Worm (Caenorhabditis elegans) whole organism, L2 larva: Measurements from ENCODE around the gene B0310.1.

Source experiments
- C34F6.9 ChIP-seq: fragments of 150-350 bp; optimal IDR thresholded peaks from 2 replicates; lab custom pipeline; 2014; ENCODE audit warnings: missing biosample characterization, missing genetic modification characterization
- F13H6.1 ChIP-seq: sonication (generic microtip); optimal IDR thresholded peaks from 2 replicates; lab custom pipeline; 2016; ENCODE audit warnings: missing genetic modification characterization, missing compliant biosample characterization
- R02D3.7 ChIP-seq: fragments of 150-350 bp; optimal IDR thresholded peaks from 2 replicates; lab custom pipeline; 2014; ENCODE audit warnings: missing biosample characterization, missing genetic modification characterization
- ZK546.5 ChIP-seq: sonication (generic microtip); optimal IDR thresholded peaks from 2 replicates; lab custom pipeline; 2017; ENCODE audit warnings: missing biosample characterization, missing genetic modification characterization
- alr-1 ChIP-seq: fragments of 150-350 bp; optimal IDR thresholded peaks from 2 replicates; lab custom pipeline; 2014; ENCODE audit warnings: missing biosample characterization, missing genetic modification characterization
- blmp-1 ChIP-seq: sonication (generic microtip); optimal IDR thresholded peaks from 2 replicates; lab custom pipeline; 2017; ENCODE audit warnings: missing genetic modification characterization, mild to moderate bottlenecking, missing compliant biosample characterization, antibody characterized with exemption, moderate library complexity; ENCODE audit not compliant: insufficient read depth
- ceh-16 ChIP-seq: fragments of 150-350 bp; optimal IDR thresholded peaks from 2 replicates; lab custom pipeline; 2014; ENCODE audit warnings: missing biosample characterization, missing genetic modification characterization
- ceh-82 ChIP-seq: fragments of 150-350 bp; optimal IDR thresholded peaks from 2 replicates; lab custom pipeline; 2014; ENCODE audit warnings: missing biosample characterization, missing genetic modification characterization
- egl-27 ChIP-seq: sonication (generic microtip); optimal IDR thresholded peaks from 3 replicates; lab custom pipeline; 2017; ENCODE audit warnings: missing biosample characterization, missing genetic modification reagents, missing genetic modification characterization
- elt-1 ChIP-seq: fragments of 150-350 bp; optimal IDR thresholded peaks from 2 replicates; lab custom pipeline; 2014; ENCODE audit warnings: missing biosample characterization, missing genetic modification characterization
- fos-1 ChIP-seq: fragments of 150-350 bp; optimal IDR thresholded peaks from 2 replicates; lab custom pipeline; 2014; ENCODE audit warnings: missing biosample characterization, missing genetic modification characterization
- gmeb-1 ChIP-seq: fragments of 150-350 bp; optimal IDR thresholded peaks from 2 replicates; lab custom pipeline; 2014; ENCODE audit warnings: missing biosample characterization, missing genetic modification characterization
- lin-13 ChIP-seq: fragments of 150-350 bp; optimal IDR thresholded peaks from 2 replicates; lab custom pipeline; 2014; ENCODE audit warnings: missing biosample characterization, missing genetic modification reagents, missing genetic modification characterization
- lin-39 ChIP-seq: fragments of 150-350 bp; optimal IDR thresholded peaks from 2 replicates; lab custom pipeline; 2014; ENCODE audit warnings: missing biosample characterization, missing genetic modification reagents, missing genetic modification characterization
- lsy-2 ChIP-seq, 2 experiments: fragments of 150-350 bp in 1 of 2; sonication (generic microtip) in 1 of 2; optimal IDR thresholded peaks; 2 replicates each; lab custom pipeline; 2014 to 2017; ENCODE audit warnings: missing biosample characterization in 2 of 2, missing genetic modification characterization in 2 of 2
- mab-5 ChIP-seq: fragments of 150-350 bp; optimal IDR thresholded peaks from 2 replicates; lab custom pipeline; 2014; ENCODE audit warnings: missing biosample characterization, missing genetic modification characterization
- mbf-1 ChIP-seq: sonication (generic microtip); optimal IDR thresholded peaks from 2 replicates; lab custom pipeline; 2017; ENCODE audit warnings: missing biosample characterization, missing genetic modification characterization
- mdl-1 ChIP-seq, 2 experiments: fragments of 150-350 bp in 1 of 2; sonication (generic microtip) in 1 of 2; optimal IDR thresholded peaks; 2 replicates each; lab custom pipeline; 2017; ENCODE audit warnings: missing biosample characterization in 2 of 2, missing genetic modification characterization in 2 of 2
- nhr-10 ChIP-seq: sonication (generic microtip); optimal IDR thresholded peaks from 2 replicates; lab custom pipeline; 2017; ENCODE audit warnings: missing biosample characterization, missing genetic modification characterization
- nhr-11 ChIP-seq: fragments of 150-350 bp; optimal IDR thresholded peaks from 2 replicates; lab custom pipeline; 2014; ENCODE audit warnings: missing biosample characterization, missing genetic modification characterization
- nhr-12 ChIP-seq: fragments of 150-350 bp; optimal IDR thresholded peaks from 2 replicates; lab custom pipeline; 2014; ENCODE audit warnings: missing biosample characterization, missing genetic modification characterization
- nhr-129 ChIP-seq: fragments of 150-350 bp; optimal IDR thresholded peaks from 2 replicates; lab custom pipeline; 2014; ENCODE audit warnings: missing biosample characterization, missing genetic modification characterization
- nhr-21 ChIP-seq: fragments of 150-350 bp; optimal IDR thresholded peaks from 2 replicates; lab custom pipeline; 2014; ENCODE audit warnings: missing biosample characterization, missing genetic modification characterization
- nhr-23 ChIP-seq: fragments of 150-350 bp; optimal IDR thresholded peaks from 2 replicates; lab custom pipeline; 2014; ENCODE audit warnings: missing biosample characterization, missing genetic modification reagents, missing genetic modification characterization
- nhr-237 ChIP-seq: fragments of 150-350 bp; optimal IDR thresholded peaks from 2 replicates; lab custom pipeline; 2014; ENCODE audit warnings: missing biosample characterization, missing genetic modification characterization
- nhr-25 ChIP-seq: fragments of 150-350 bp; sonication (generic microtip); optimal IDR thresholded peaks from 3 replicates; lab custom pipeline; 2014; ENCODE audit warnings: missing biosample characterization, missing genetic modification characterization
- nhr-6 ChIP-seq: fragments of 150-350 bp; optimal IDR thresholded peaks from 2 replicates; lab custom pipeline; 2014; ENCODE audit warnings: missing biosample characterization, missing genetic modification characterization
- nhr-77 ChIP-seq: fragments of 150-350 bp; optimal IDR thresholded peaks from 2 replicates; lab custom pipeline; 2014; ENCODE audit warnings: missing biosample characterization, missing genetic modification characterization
- skn-1 ChIP-seq: sonication (generic microtip); optimal IDR thresholded peaks from 2 replicates; lab custom pipeline; 2017; ENCODE audit warnings: missing biosample characterization, missing genetic modification characterization
- sma-3 ChIP-seq: sonication (generic microtip); optimal IDR thresholded peaks from 2 replicates; lab custom pipeline; 2016; ENCODE audit warnings: missing genetic modification reagents, missing genetic modification characterization, missing compliant biosample characterization
- sma-9 ChIP-seq, 2 experiments: fragments of 150-350 bp in 1 of 2; sonication (generic microtip) in 1 of 2; optimal IDR thresholded peaks; 2 replicates each; lab custom pipeline; 2014 to 2016; ENCODE audit warnings: missing genetic modification characterization in 2 of 2, mild to moderate bottlenecking in 1 of 2, missing biosample characterization in 1 of 2, missing compliant biosample characterization in 1 of 2, missing genetic modification reagents in 1 of 2, moderate library complexity in 1 of 2
- snpc-4 ChIP-seq: fragments of 150-350 bp; optimal IDR thresholded peaks from 2 replicates; lab custom pipeline; 2014; ENCODE audit warnings: missing biosample characterization, missing genetic modification characterization
- unc-39 ChIP-seq: fragments of 150-350 bp; optimal IDR thresholded peaks from 2 replicates; lab custom pipeline; 2014; ENCODE audit warnings: missing biosample characterization, missing genetic modification characterization
- unc-55 ChIP-seq: fragments of 150-350 bp; sonication (generic microtip); optimal IDR thresholded peaks from 3 replicates; lab custom pipeline; 2014; ENCODE audit warnings: missing biosample characterization, missing genetic modification reagents, missing genetic modification characterization
- zag-1 ChIP-seq: fragments of 150-350 bp; optimal IDR thresholded peaks from 2 replicates; lab custom pipeline; 2014; ENCODE audit warnings: missing biosample characterization, missing genetic modification characterization
- ztf-1 ChIP-seq: fragments of 200-800 bp; sonication (Bioruptor generic); conservative IDR thresholded peaks from 2 replicates; pipeline ENCODE4 v1.3.6; 2022; ENCODE audit warnings: missing genetic modification characterization, missing compliant biosample characterization
- ztf-11 ChIP-seq: sonication (generic microtip); optimal IDR thresholded peaks from 2 replicates; lab custom pipeline; 2017; ENCODE audit warnings: missing biosample characterization, missing genetic modification characterization
- ztf-4 ChIP-seq: fragments of 150-350 bp; optimal IDR thresholded peaks from 2 replicates; lab custom pipeline; 2014; ENCODE audit warnings: missing biosample characterization, missing genetic modification characterization

The B0310.1 gene

ce11 chrX:476261-476660 lies 16.8 kb upstream of the B0310.1 start, which contains the start of gene F38G1.3:
Gene F38G1.3, plus strand, starts transcription at chrX:476561.
- no peak for TF ChIP-seq nhr-10 (tag; lab: Kevin White, UChicago)
- TF ChIP-seq unc-39 (tag; lab: Kevin White, UChicago), result no peak
- TF ChIP-seq ceh-16 (tag; lab: Kevin White, UChicago), result no peak
- no peak for TF ChIP-seq nhr-77 (tag; lab: Kevin White, UChicago)
- TF ChIP-seq mab-5 (tag; lab: Kevin White, UChicago), result no peak
- TF ChIP-seq F13H6.1, result no peak
- TF ChIP-seq snpc-4, result no peak
- TF ChIP-seq nhr-237 (tag; lab: Kevin White, UChicago), result no peak
- no peak for TF ChIP-seq zag-1 (tag; lab: Kevin White, UChicago)
- no peak for TF ChIP-seq nhr-12 (tag; lab: Kevin White, UChicago)
- TF ChIP-seq gmeb-1 (tag; lab: Kevin White, UChicago), result no peak
- no peak for TF ChIP-seq ztf-11
- no peak for TF ChIP-seq sma-9 (GFP tag; optimal IDR thresholded peaks at IDR 0.05; lab: Kevin White, UChicago)
- no peak for TF ChIP-seq sma-9 (tag; optimal IDR thresholded peaks at IDR 0.05; lab: Kevin White, UChicago)
- no peak for TF ChIP-seq nhr-23 (tag; lab: Kevin White, UChicago)
- no peak for TF ChIP-seq mbf-1
- TF ChIP-seq C34F6.9 (tag; lab: Kevin White, UChicago), result no peak
- no peak for TF ChIP-seq skn-1 (tag; lab: Kevin White, UChicago)
- TF ChIP-seq blmp-1 (tag; lab: Kevin White, UChicago), result no peak

ce11 chrX:481150-481549 lies 11.9 kb upstream of the B0310.1 start, which contains the start of gene che-2:
Gene che-2, plus strand, starts transcription at chrX:481450.
- no peak for TF ChIP-seq egl-27 (tag; lab: Kevin White, UChicago)
- TF ChIP-seq elt-1, result no peak
- TF ChIP-seq ztf-4 (tag; lab: Kevin White, UChicago), result no peak
- no peak for TF ChIP-seq blmp-1 (tag; lab: Kevin White, UChicago)
- no peak for TF ChIP-seq R02D3.7 (tag; lab: Kevin White, UChicago)
- TF ChIP-seq lin-13 (GFP tag; lab: Kevin White, UChicago), result no peak
- TF ChIP-seq gmeb-1 (tag; lab: Kevin White, UChicago), result no peak
- no peak for TF ChIP-seq ZK546.5 (tag; lab: Kevin White, UChicago)
- TF ChIP-seq nhr-11 (tag; lab: Kevin White, UChicago), result no peak
- TF ChIP-seq alr-1 (tag; lab: Kevin White, UChicago), result no peak
- TF ChIP-seq unc-39 (tag; lab: Kevin White, UChicago), result no peak
- no peak for TF ChIP-seq sma-3 (GFP tag; lab: Kevin White, UChicago)
- no peak for TF ChIP-seq mdl-1 (tag; optimal IDR thresholded peaks at IDR 0.05; lab: Kevin White, UChicago)
- no peak for TF ChIP-seq nhr-129 (tag; lab: Kevin White, UChicago)

- TF ChIP-seq lsy-2 (tag; optimal IDR thresholded peaks at IDR 0.05; lab: Kevin White, UChicago), result no peak
- TF ChIP-seq lin-13 (GFP tag; lab: Kevin White, UChicago), result no peak
- no peak for TF ChIP-seq nhr-21 (tag; lab: Kevin White, UChicago)
- TF ChIP-seq gmeb-1 (tag; lab: Kevin White, UChicago), result no peak
- no peak for TF ChIP-seq ceh-82 (tag; lab: Kevin White, UChicago)
- TF ChIP-seq lin-39, result no peak
- TF ChIP-seq nhr-25 (tag; lab: Kevin White, UChicago), result no peak
- no peak for TF ChIP-seq alr-1 (tag; lab: Kevin White, UChicago)
- no peak for TF ChIP-seq nhr-6 (tag; lab: Kevin White, UChicago)
- TF ChIP-seq C34F6.9 (tag; lab: Kevin White, UChicago), result no peak
- TF ChIP-seq fos-1 (tag; lab: Kevin White, UChicago), result no peak
- no peak for TF ChIP-seq elt-1
- no peak for TF ChIP-seq snpc-4
- TF ChIP-seq ztf-1, result no peak
- no peak for TF ChIP-seq unc-55 (GFP tag; lab: Kevin White, UChicago)
- no peak for TF ChIP-seq nhr-10 (tag; lab: Kevin White, UChicago)
- TF ChIP-seq, all 48 proteins: peak for 0
Observed at ce11 chrX:487669-488068, 5.4 kb upstream of the B0310.1 start.
